Worm (Caenorhabditis elegans) whole organism, midembryonic: ENCODE measurements around the gene clec-34.

Source experiments
- T22C8.4 ChIP-seq: fragments of 200-800 bp; sonication (Bioruptor generic); IDR thresholded peaks from 2 replicates; pipeline ENCODE4 v1.3.6; 2022; ENCODE audit warnings: missing genetic modification characterization, missing compliant biosample characterization
- cog-1 ChIP-seq: sonication (generic microtip); optimal IDR thresholded peaks from 2 replicates; lab custom pipeline; 2016; ENCODE audit warnings: missing genetic modification characterization, missing compliant biosample characterization
- flt-1 ChIP-seq: fragments of 200-800 bp; sonication (Bioruptor generic); IDR thresholded peaks from 2 replicates; pipeline ENCODE4 v1.3.6; 2022; ENCODE audit warnings: missing genetic modification characterization, missing compliant biosample characterization
- klf-2 ChIP-seq: fragments of 200-800 bp; sonication (Bioruptor generic); conservative IDR thresholded peaks from 2 replicates; pipeline ENCODE4 v1.3.6; 2022; ENCODE audit warnings: missing genetic modification reagents, missing genetic modification characterization, missing compliant biosample characterization
- med-1 ChIP-seq: sonication (generic microtip); optimal IDR thresholded peaks from 2 replicates; lab custom pipeline; 2017; ENCODE audit warnings: missing genetic modification characterization, mild to moderate bottlenecking, missing compliant biosample characterization, antibody characterized with exemption, missing genetic modification reagents; ENCODE audit not compliant: insufficient read depth
- ref-1 ChIP-seq: fragments of 200-800 bp; sonication (Bioruptor generic); conservative IDR thresholded peaks from 2 replicates; pipeline ENCODE4 v1.3.6; 2022; ENCODE audit warnings: missing genetic modification reagents, missing genetic modification characterization, missing compliant biosample characterization
- tab-1 ChIP-seq: fragments of 200-800 bp; sonication (Bioruptor generic); IDR thresholded peaks from 2 replicates; pipeline ENCODE4 v1.3.6; 2022; ENCODE audit warnings: missing genetic modification characterization, missing compliant biosample characterization
- ztf-23 ChIP-seq: fragments of 200-800 bp; sonication (Bioruptor generic); IDR thresholded peaks from 2 replicates; pipeline ENCODE4 v1.3.6; 2022; ENCODE audit warnings: missing genetic modification reagents, missing genetic modification characterization, missing compliant biosample characterization
- ztf-29 ChIP-seq: fragments of 200-800 bp; sonication (Bioruptor generic); IDR thresholded peaks from 2 replicates; pipeline ENCODE4 v1.3.6; 2022; ENCODE audit warnings: missing genetic modification reagents, missing genetic modification characterization, missing compliant biosample characterization

Gene clec-34

ce11 chrV:16716574-16716973 lies 19.0 kb upstream of the clec-34 start, which contains the start of gene srh-137:
Gene srh-137 (minus strand): TSS chrV:16716674.
- TF ChIP-seq T22C8.4 (no peak), ref-1 (no peak), klf-2 (GFP tag; lab: Robert Waterston, UW) (no peak), med-1 (no peak), ztf-23 (no peak), cog-1 (tag; lab: Kevin White, UChicago) (no peak), ztf-29 (GFP tag; lab: Robert Waterston, UW) (no peak), flt-1 (no peak), tab-1 (GFP tag; lab: Robert Waterston, UW) (no peak)

- TF ChIP-seq cog-1 (tag; lab: Kevin White, UChicago) (no peak), ztf-23 (no peak), ztf-29 (GFP tag; lab: Robert Waterston, UW) (no peak), tab-1 (GFP tag; lab: Robert Waterston, UW) (no peak), med-1 (no peak), T22C8.4 (no peak), ref-1 (no peak), klf-2 (GFP tag; lab: Robert Waterston, UW) (no peak), flt-1 (no peak)
Measured at ce11 chrV:16723744-16724143, 11.8 kb upstream of the clec-34 start, which contains the start of gene nhr-112. Gene nhr-112 (minus strand): TSS chrV:16723844.

ce11 chrV:16724574-16724973 lies 11.0 kb upstream of the clec-34 start:
- TF ChIP-seq med-1 (no peak), cog-1 (tag; lab: Kevin White, UChicago) (no peak), T22C8.4 (no peak), ztf-29 (GFP tag; lab: Robert Waterston, UW) (no peak), ztf-23 (no peak), ref-1 (no peak), tab-1 (GFP tag; lab: Robert Waterston, UW) (no peak), flt-1 (no peak), klf-2 (GFP tag; lab: Robert Waterston, UW) (no peak)

ce11 chrV:16725955-16726354 lies 9.6 kb upstream of the clec-34 start:
- no peak for TF ChIP-seq T22C8.4

ce11 chrV:16726915-16727314 lies 8.7 kb upstream of the clec-34 start, which contains the start of gene T25E12.14:
Gene T25E12.14 (plus strand): TSS chrV:16727215.
- no peak for TF ChIP-seq ztf-23
- no peak for TF ChIP-seq T22C8.4
- no peak for TF ChIP-seq tab-1 (GFP tag; lab: Robert Waterston, UW)
- no peak for TF ChIP-seq ref-1
- TF ChIP-seq med-1, result no peak
- TF ChIP-seq klf-2 (GFP tag; lab: Robert Waterston, UW), result no peak
- no peak for TF ChIP-seq ztf-29 (GFP tag; lab: Robert Waterston, UW)

ce11 chrV:16728431-16728830 lies 7.1 kb upstream of the clec-34 start, which contains the start of gene fbxa-127:
Gene fbxa-127 (plus strand): TSS chrV:16728731.
- TF ChIP-seq flt-1, result no peak
- TF ChIP-seq klf-2 (GFP tag; lab: Robert Waterston, UW), result no peak
- TF ChIP-seq cog-1 (tag; lab: Kevin White, UChicago), result no peak
- no peak for TF ChIP-seq ztf-29 (GFP tag; lab: Robert Waterston, UW)
- no peak for TF ChIP-seq tab-1 (GFP tag; lab: Robert Waterston, UW)
- TF ChIP-seq ref-1, result no peak
- TF ChIP-seq ztf-23, result no peak

ce11 chrV:16729961-16730360 lies 5.6 kb upstream of the clec-34 start, which contains the start of gene srz-99:
Gene srz-99 (plus strand): TSS chrV:16730261.
- TF ChIP-seq tab-1 (GFP tag; lab: Robert Waterston, UW) (no peak), ref-1 (no peak), klf-2 (GFP tag; lab: Robert Waterston, UW) (no peak), cog-1 (tag; lab: Kevin White, UChicago) (no peak), ztf-23 (no peak), med-1 (no peak), T22C8.4 (no peak), flt-1 (no peak), ztf-29 (GFP tag; lab: Robert Waterston, UW) (no peak)

ce11 chrV:16731600-16731999 lies 4.0 kb upstream of the clec-34 start, which contains the start of gene srz-100:
Gene srz-100 (plus strand): TSS chrV:16731900.
- no peak for TF ChIP-seq T22C8.4
- no peak for TF ChIP-seq tab-1 (GFP tag; lab: Robert Waterston, UW)
- TF ChIP-seq ztf-29 (GFP tag; lab: Robert Waterston, UW), result no peak
- no peak for TF ChIP-seq flt-1
- TF ChIP-seq med-1, result no peak
- TF ChIP-seq ref-1, result no peak
- no peak for TF ChIP-seq klf-2 (GFP tag; lab: Robert Waterston, UW)
- TF ChIP-seq cog-1 (tag; lab: Kevin White, UChicago), result no peak
- no peak for TF ChIP-seq ztf-23

ce11 chrV:16733681-16734080 lies 1.9 kb upstream of the clec-34 start, which contains the start of gene T25E12.16:
Gene T25E12.16 (minus strand): TSS chrV:16733781.
- TF ChIP-seq T22C8.4, result no peak
- TF ChIP-seq klf-2 (GFP tag; lab: Robert Waterston, UW), result no peak
- TF ChIP-seq ref-1, result no peak
- TF ChIP-seq med-1, result no peak
- no peak for TF ChIP-seq ztf-29 (GFP tag; lab: Robert Waterston, UW)
- no peak for TF ChIP-seq flt-1
- TF ChIP-seq tab-1 (GFP tag; lab: Robert Waterston, UW), result no peak
- TF ChIP-seq cog-1 (tag; lab: Kevin White, UChicago), result no peak
- TF ChIP-seq ztf-23, result no peak

ce11 chrV:16739100-16739499 lies 3.5 kb downstream of the clec-34 start, which contains the start of the genes clec-29 and clec-39:
Gene clec-29 (minus strand): TSS chrV:16739200.
Gene clec-39 (plus strand): TSS chrV:16739268.
- TF ChIP-seq flt-1 (no peak), ref-1 (no peak), med-1 (no peak), klf-2 (GFP tag; lab: Robert Waterston, UW) (no peak), T22C8.4 (no peak), cog-1 (tag; lab: Kevin White, UChicago) (no peak), ztf-29 (GFP tag; lab: Robert Waterston, UW) (no peak), ztf-23 (no peak), tab-1 (GFP tag; lab: Robert Waterston, UW) (no peak)

ce11 chrV:16742123-16742522 lies 6.6 kb downstream of the clec-34 start, which contains the start of gene T25E12.6:
Gene T25E12.6 (plus strand): TSS chrV:16742423.
- no peak for TF ChIP-seq ref-1
